Worm (Caenorhabditis elegans) whole organism, L3 larva: ENCODE results near the gene E02H9.3.
"Not testable (repeated sequence)": the region's sequence is repeated elsewhere in the genome, so short reads cannot be mapped to it uniquely, and the experiment has no call there.

Experiments used
- ceh-16 ChIP-seq: sonication (generic microtip); optimal IDR thresholded peaks from 2 replicates; lab custom pipeline; 2017; ENCODE audit warnings: missing biosample characterization, missing genetic modification characterization
- daf-12 ChIP-seq: fragments of 150-350 bp; optimal IDR thresholded peaks from 2 replicates; lab custom pipeline; 2014; ENCODE audit warnings: missing biosample characterization, missing genetic modification reagents, missing genetic modification characterization
- elt-2 ChIP-seq: sonication (generic microtip); optimal IDR thresholded peaks from 2 replicates; lab custom pipeline; 2016; ENCODE audit warnings: missing genetic modification reagents, mild to moderate bottlenecking, missing genetic modification characterization, missing compliant biosample characterization
- lsy-12 ChIP-seq: sonication (generic microtip); optimal IDR thresholded peaks from 2 replicates; lab custom pipeline; 2016; ENCODE audit warnings: mild to moderate bottlenecking, missing genetic modification characterization, missing compliant biosample characterization
- nhr-237 ChIP-seq: fragments of 150-350 bp; optimal IDR thresholded peaks from 2 replicates; lab custom pipeline; 2014; ENCODE audit warnings: missing biosample characterization, missing genetic modification characterization
- nhr-25 ChIP-seq: sonication (generic microtip); optimal IDR thresholded peaks from 2 replicates; lab custom pipeline; 2017; ENCODE audit warnings: missing biosample characterization, missing genetic modification characterization
- pha-4 ChIP-seq: fragments of 150-350 bp; optimal IDR thresholded peaks from 2 replicates; lab custom pipeline; 2014; ENCODE audit warnings: missing biosample characterization, missing genetic modification reagents, missing genetic modification characterization
- ztf-4 ChIP-seq: fragments of 150-350 bp; optimal IDR thresholded peaks from 2 replicates; lab custom pipeline; 2014; ENCODE audit warnings: missing biosample characterization, missing genetic modification characterization

DNA sequence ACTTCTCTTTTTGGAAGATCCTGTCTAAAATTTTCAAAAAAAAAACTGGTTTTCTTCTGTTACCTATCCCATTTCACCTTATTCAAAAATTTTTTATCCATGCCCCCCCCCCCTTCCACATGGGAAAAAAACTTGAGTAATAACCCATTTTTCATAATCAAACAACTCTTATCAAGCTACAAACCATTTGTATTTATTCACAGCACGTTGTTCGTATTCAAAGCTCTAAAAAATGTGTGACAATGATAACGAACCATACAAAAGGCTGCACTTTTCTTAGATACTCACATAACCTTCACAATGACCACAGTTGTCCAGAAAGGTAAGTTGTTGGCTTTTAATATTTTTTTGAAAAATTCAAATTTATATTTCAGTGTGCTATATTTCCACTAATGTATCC, 23.0 kb upstream of the E02H9.3 start, which contains the start of gene E02H9.6:
- TF ChIP-seq pha-4; nhr-25 (tag; lab: Kevin White, UChicago); daf-12 (tag; lab: Kevin White, UChicago); elt-2; lsy-12 (tag; lab: Kevin White, UChicago); nhr-237 (tag; lab: Kevin White, UChicago); ztf-4 (tag; lab: Kevin White, UChicago); ceh-16 (tag; lab: Kevin White, UChicago): not testable (repeated sequence)
